Fruit fly (Drosophila melanogaster) whole organism, embryonic: ENCODE results near the gene mdu.

Experiments used
- Adf1 ChIP-seq: fragments of 200-800 bp; sonication (Bioruptor generic); IDR thresholded peaks from 2 replicates; pipeline ENCODE4 v1.3.6; 2022; ENCODE audit warnings: missing biosample characterization, missing genetic modification characterization
- Aef1 ChIP-seq: fragments of 200-800 bp; sonication (Bioruptor generic); IDR thresholded peaks from 3 replicates; pipeline ENCODE4 v1.3.6; 2022; ENCODE audit warnings: missing biosample characterization, missing genetic modification characterization
- B-H1 ChIP-seq: fragments of 200-800 bp; sonication (Bioruptor generic); IDR thresholded peaks from 3 replicates; pipeline ENCODE4 v1.3.6; 2022; ENCODE audit warnings: missing biosample characterization, missing genetic modification characterization
- CG1024 ChIP-seq: fragments of 200-800 bp; sonication (Bioruptor generic); IDR thresholded peaks from 2 replicates; pipeline ENCODE4 v1.3.6; 2022; ENCODE audit warnings: missing biosample characterization, missing genetic modification characterization
- CG10267 ChIP-seq: fragments of 200-800 bp; sonication (Bioruptor generic); optimal IDR thresholded peaks from 2 replicates; lab custom pipeline; 2018; ENCODE audit warnings: missing biosample characterization, mild to moderate bottlenecking, missing genetic modification characterization, moderate library complexity
- CG11456 ChIP-seq: fragments of 200-800 bp; sonication (Bioruptor generic); IDR thresholded peaks from 3 replicates; pipeline ENCODE4 v1.3.6; 2022; ENCODE audit warnings: missing biosample characterization, missing genetic modification characterization
- CG12071 ChIP-seq: fragments of 200-800 bp; sonication (Bioruptor generic); optimal IDR thresholded peaks from 3 replicates; lab custom pipeline; 2018; ENCODE audit warnings: missing biosample characterization, mild to moderate bottlenecking, missing genetic modification characterization
- CG1647 ChIP-seq: fragments of 200-800 bp; sonication (Bioruptor generic); optimal IDR thresholded peaks from 3 replicates; lab custom pipeline; 2016; ENCODE audit warnings: missing biosample characterization, missing genetic modification characterization
- CG17385 ChIP-seq: fragments of 200-800 bp; sonication (Bioruptor generic); optimal IDR thresholded peaks from 3 replicates; lab custom pipeline; 2018; ENCODE audit warnings: missing biosample characterization, mild to moderate bottlenecking, missing genetic modification characterization
- CG17912 ChIP-seq: fragments of 200-800 bp; sonication (Bioruptor generic); optimal IDR thresholded peaks from 2 replicates; lab custom pipeline; 2018; ENCODE audit warnings: missing biosample characterization, mild to moderate bottlenecking, missing genetic modification characterization
- CG1792 ChIP-seq: fragments of 200-800 bp; sonication (Bioruptor generic); optimal IDR thresholded peaks from 2 replicates; lab custom pipeline; 2016; ENCODE audit warnings: missing biosample characterization, missing genetic modification characterization
- CG1832 ChIP-seq: fragments of 200-800 bp; sonication (Bioruptor generic); optimal IDR thresholded peaks from 2 replicates; lab custom pipeline; 2017; ENCODE audit warnings: missing biosample characterization, mild to moderate bottlenecking, missing genetic modification characterization, inconsistent platforms
- CG2202 ChIP-seq: fragments of 200-800 bp; sonication (Bioruptor generic); optimal IDR thresholded peaks from 2 replicates; lab custom pipeline; 2018; ENCODE audit warnings: missing biosample characterization, mild to moderate bottlenecking, missing genetic modification characterization
- CG2678 ChIP-seq: fragments of 200-800 bp; sonication (Bioruptor generic); optimal IDR thresholded peaks from 3 replicates; lab custom pipeline; 2019; ENCODE audit warnings: missing biosample characterization, mild to moderate bottlenecking, missing genetic modification characterization, moderate library complexity
- CG2875 ChIP-seq: fragments of 200-800 bp; sonication (Bioruptor generic); optimal IDR thresholded peaks from 2 replicates; lab custom pipeline; 2017; ENCODE audit warnings: missing biosample characterization, mild to moderate bottlenecking, missing genetic modification characterization, missing genetic modification reagents
- CG2889 ChIP-seq: fragments of 200-800 bp; sonication (Bioruptor generic); IDR thresholded peaks from 3 replicates; pipeline ENCODE4 v1.3.6; 2022; ENCODE audit warnings: missing biosample characterization, missing genetic modification characterization
- CG30431 ChIP-seq: fragments of 200-800 bp; sonication (Bioruptor generic); optimal IDR thresholded peaks from 2 replicates; lab custom pipeline; 2017; ENCODE audit warnings: missing biosample characterization, missing genetic modification characterization
- CG6689 ChIP-seq: fragments of 200-800 bp; sonication (Bioruptor generic); IDR thresholded peaks from 2 replicates; pipeline ENCODE4 v1.3.6; 2022; ENCODE audit warnings: missing biosample characterization, missing genetic modification characterization
- CG6813 ChIP-seq: fragments of 200-800 bp; sonication (Bioruptor generic); optimal IDR thresholded peaks from 2 replicates; lab custom pipeline; 2017; ENCODE audit warnings: missing biosample characterization, missing genetic modification characterization, mild to moderate bottlenecking, moderate library complexity, missing genetic modification reagents
- CG7271 ChIP-seq: fragments of 200-800 bp; sonication (Bioruptor generic); optimal IDR thresholded peaks from 2 replicates; lab custom pipeline; 2018; ENCODE audit warnings: missing biosample characterization, mild to moderate bottlenecking, missing genetic modification characterization, moderate library complexity
- CG8478 ChIP-seq: fragments of >200 bp; optimal IDR thresholded peaks from 2 replicates; lab custom pipeline; 2018
- CkIIα-i1 ChIP-seq: fragments of 200-800 bp; sonication (Bioruptor generic); IDR thresholded peaks from 2 replicates; pipeline ENCODE4 v1.3.6; 2022; ENCODE audit warnings: missing biosample characterization, missing genetic modification characterization
- Deaf1 ChIP-seq: fragments of 200-800 bp; optimal IDR thresholded peaks from 3 replicates; lab custom pipeline; 2019; ENCODE audit warnings: missing biosample characterization, mild to moderate bottlenecking, missing genetic modification characterization, moderate library complexity
- Dll ChIP-seq: fragments of 200-800 bp; sonication (Bioruptor generic); IDR thresholded peaks from 4 replicates; pipeline ENCODE4 v1.3.6; 2022; ENCODE audit warnings: missing biosample characterization, missing genetic modification characterization; ENCODE audit not compliant: partially characterized antibody
- E2f2 ChIP-seq: fragments of 200-800 bp; sonication (Bioruptor generic); IDR thresholded peaks from 2 replicates; pipeline ENCODE4 v1.3.6; 2022; ENCODE audit warnings: missing biosample characterization, missing genetic modification characterization
- Fer2 ChIP-seq: fragments of 200-800 bp; sonication (Bioruptor generic); optimal IDR thresholded peaks from 2 replicates; lab custom pipeline; 2018; ENCODE audit warnings: missing biosample characterization, mild to moderate bottlenecking, missing genetic modification characterization, moderate library complexity
- Hr39 ChIP-seq: fragments of >200 bp; optimal IDR thresholded peaks from 2 replicates; lab custom pipeline; 2017
- Med ChIP-seq: fragments of 200-800 bp; sonication (Bioruptor generic); peaks from one replicate; lab custom pipeline; 2016; ENCODE audit warnings: missing biosample characterization, missing genetic modification characterization, mild to moderate bottlenecking, inconsistent platforms, moderate library complexity
- Sin3A ChIP-seq: fragments of >200 bp; optimal IDR thresholded peaks from 2 replicates; lab custom pipeline; 2018
- YL-1 ChIP-seq: fragments of 200-800 bp; sonication (Bioruptor generic); optimal IDR thresholded peaks from 3 replicates; lab custom pipeline; 2017; ENCODE audit warnings: missing biosample characterization, mild to moderate bottlenecking, missing genetic modification characterization
- ac ChIP-seq: fragments of 200-800 bp; sonication (Bioruptor generic); optimal IDR thresholded peaks from 3 replicates; lab custom pipeline; 2017; ENCODE audit warnings: missing biosample characterization, mild to moderate bottlenecking, missing genetic modification characterization
- ase ChIP-seq: fragments of 200-800 bp; sonication (Bioruptor generic); IDR thresholded peaks from 3 replicates; pipeline ENCODE4 v1.3.6; 2022; ENCODE audit warnings: missing biosample characterization, missing genetic modification characterization
- bsh ChIP-seq, 2 experiments: fragments of 200-800 bp; sonication (Bioruptor generic); optimal IDR thresholded peaks; 2 replicates each; lab custom pipeline; 2017 to 2018; ENCODE audit warnings: mild to moderate bottlenecking in 2 of 2, missing biosample characterization in 2 of 2, missing genetic modification characterization in 2 of 2, moderate library complexity in 1 of 2
- dpn ChIP-seq, 2 experiments: fragments of 200-800 bp; sonication (Bioruptor generic); optimal IDR thresholded peaks; 3 replicates each; lab custom pipeline; 2016; ENCODE audit warnings: missing biosample characterization in 2 of 2, missing genetic modification characterization in 2 of 2
- eve ChIP-seq, 2 experiments: fragments of >200 bp; optimal IDR thresholded peaks; 2 replicates each; lab custom pipeline; 2017; ENCODE audit warnings: missing biosample characterization in 2 of 2, missing genetic modification characterization in 2 of 2
- gfzf ChIP-seq: fragments of 200-800 bp; sonication (Bioruptor generic); optimal IDR thresholded peaks from 2 replicates; lab custom pipeline; 2016; ENCODE audit warnings: missing biosample characterization, mild to moderate bottlenecking, missing genetic modification characterization, moderate library complexity
- gro ChIP-seq: fragments of 200-800 bp; sonication (Bioruptor generic); optimal IDR thresholded peaks from 2 replicates; lab custom pipeline; 2016; ENCODE audit warnings: missing biosample characterization, missing genetic modification characterization
- hb ChIP-seq: fragments of 200-800 bp; sonication (Bioruptor generic); IDR thresholded peaks from 3 replicates; pipeline ENCODE4 v1.3.6; 2022; ENCODE audit warnings: missing biosample characterization, missing genetic modification characterization; ENCODE audit not compliant: partially characterized antibody
- jumu ChIP-seq: fragments of 200-800 bp; sonication (Bioruptor generic); optimal IDR thresholded peaks from 3 replicates; lab custom pipeline; 2016; ENCODE audit warnings: missing biosample characterization, missing genetic modification characterization
- kni ChIP-seq: fragments of 200-800 bp; sonication (Bioruptor generic); optimal IDR thresholded peaks from 3 replicates; lab custom pipeline; 2017; ENCODE audit warnings: mild to moderate bottlenecking, missing biosample characterization, missing genetic modification reagents, missing genetic modification characterization
- lov ChIP-seq, 2 experiments: fragments of 200-800 bp in 1 of 2; fragments of >200 bp in 1 of 2; sonication (Bioruptor generic) in 1 of 2; IDR thresholded peaks in 1 of 2; optimal IDR thresholded peaks in 1 of 2; 2 replicates in 1 of 2; 3 replicates in 1 of 2; pipeline versions ENCODE4 v1.3.6 to Lab custom; 2017 to 2022; ENCODE audit warnings: missing biosample characterization in 1 of 2, missing genetic modification characterization in 1 of 2
- mirr ChIP-seq: fragments of 200-800 bp; sonication (Bioruptor generic); optimal IDR thresholded peaks from 3 replicates; lab custom pipeline; 2018; ENCODE audit warnings: missing biosample characterization, mild to moderate bottlenecking, missing genetic modification characterization
- onecut ChIP-seq: fragments of 200-800 bp; sonication (Bioruptor generic); IDR thresholded peaks from 2 replicates; pipeline ENCODE4 v1.3.6; 2022; ENCODE audit warnings: missing biosample characterization, missing genetic modification characterization
- org-1 ChIP-seq: fragments of 200-800 bp; sonication (Bioruptor generic); optimal IDR thresholded peaks from 2 replicates; lab custom pipeline; 2017; ENCODE audit warnings: missing biosample characterization, missing genetic modification characterization
- otp ChIP-seq: fragments of 200-800 bp; sonication (Bioruptor generic); IDR thresholded peaks from 3 replicates; pipeline ENCODE4, ENCODE4 v1.3.6; 2022; ENCODE audit warnings: missing biosample characterization, missing genetic modification characterization
- sens-2 ChIP-seq: fragments of 200-800 bp; sonication (Bioruptor generic); IDR thresholded peaks from 2 replicates; pipeline ENCODE4 v1.3.6; 2022; ENCODE audit warnings: missing biosample characterization, missing genetic modification characterization
- slp2 ChIP-seq: fragments of 200-800 bp; sonication (Bioruptor generic); optimal IDR thresholded peaks from 2 replicates; lab custom pipeline; 2016; ENCODE audit warnings: missing biosample characterization, missing genetic modification characterization
- so ChIP-seq: fragments of 200-800 bp; sonication (Bioruptor generic); IDR thresholded peaks from 3 replicates; pipeline ENCODE4 v1.3.6; 2022; ENCODE audit warnings: missing biosample characterization, missing genetic modification characterization
- sug ChIP-seq: fragments of 200-800 bp; optimal IDR thresholded peaks from 2 replicates; lab custom pipeline; 2019; ENCODE audit warnings: missing biosample characterization, mild to moderate bottlenecking, missing genetic modification characterization, moderate library complexity
- wek ChIP-seq: fragments of 200-800 bp; sonication (Bioruptor generic); optimal IDR thresholded peaks from 3 replicates; lab custom pipeline; 2018; ENCODE audit warnings: missing biosample characterization, mild to moderate bottlenecking, missing genetic modification characterization, moderate library complexity
- yki ChIP-seq: fragments of >200 bp; optimal IDR thresholded peaks from 3 replicates; lab custom pipeline; 2018

Gene mdu

dm6 chrX:12473953-12474468 lies 23.0 kb upstream of the mdu start (continued):
- TF ChIP-seq CG1024 (GFP tag; lab: Robert Waterston, UW) (no peak), Sin3A (lab: Kevin White, UChicago) (no peak), Aef1 (GFP tag; lab: Robert Waterston, UW) (peak; percentile 72), B-H1 (peak; percentile 66), hb (no peak), CG17912 (GFP tag; lab: Kevin White, UChicago) (no peak), sens-2 (GFP tag; lab: Robert Waterston, UW) (peak; percentile 47; the same call in 1 of the 2 replicates), yki (no peak), YL-1 (GFP tag; lab: Kevin White, UChicago) (peak; percentile 34), so (GFP tag; lab: Robert Waterston, UW) (peak; percentile 82), CG12071 (GFP tag; lab: Kevin White, UChicago) (no peak), CG10267 (tag; lab: Kevin White, UChicago) (peak; percentile 72), jumu (no peak), Dll (no peak), Fer2 (peak; percentile 63), CkIIα-i1 (GFP tag; lab: Robert Waterston, UW) (no peak), CG30431 (GFP tag; lab: Kevin White, UChicago) (peak; percentile 42), slp2 (GFP tag; lab: Kevin White, UChicago) (peak; percentile 23), bsh (GFP tag; optimal IDR thresholded peaks at IDR 0.05; lab: Kevin White, UChicago) (peak in 1 of 2 experiments; percentile 80), E2f2 (GFP tag; lab: Robert Waterston, UW) (peak; percentile 45; the same call in 1 of the 2 replicates), sug (tag; lab: Kevin White, UChicago) (peak; percentile 83), CG6689 (peak; percentile 81), eve (GFP tag; optimal IDR thresholded peaks at IDR 0.05; lab: Kevin White, UChicago) (no peak), ase (GFP tag; lab: Robert Waterston, UW) (0 out of 3 replicates have a peak, but pooled peaks have one; percentile 28), otp (0 out of 3 replicates have a peak, but pooled peaks have one; percentile 15), gro (GFP tag; lab: Kevin White, UChicago) (peak; percentile 47), CG1832 (GFP tag; lab: Kevin White, UChicago) (no peak), CG17385 (GFP tag; lab: Kevin White, UChicago) (peak; percentile 68), Med (GFP tag; lab: Kevin White, UChicago) (peak; percentile 81), CG1647 (GFP tag; lab: Kevin White, UChicago) (no peak), dpn (GFP tag; optimal IDR thresholded peaks at IDR 0.05; lab: Kevin White, UChicago) (peak; percentile 4 to 70), kni (GFP tag; lab: Kevin White, UChicago) (no peak), CG7271 (tag; lab: Kevin White, UChicago) (no peak), CG2678 (peak; percentile 93), CG11456 (GFP tag; lab: Robert Waterston, UW) (0 out of 3 replicates have a peak, but pooled peaks have one; percentile 23), CG6813 (peak; percentile 45), ac (GFP tag; lab: Kevin White, UChicago) (no peak), Deaf1 (tag; lab: Kevin White, UChicago) (peak; percentile 70), Adf1 (GFP tag; lab: Robert Waterston, UW) (peak; percentile 31; the same call in 1 of the 2 replicates), CG1792 (no peak), onecut (0 out of 2 replicates have a peak, but pooled peaks have one; percentile 30), lov (optimal IDR thresholded peaks at IDR 0.05; lab: Kevin White, UChicago) (no peak), lov (GFP tag; IDR thresholded peaks at IDR 0.05; lab: Robert Waterston, UW) (no peak), CG2202 (no peak), wek (GFP tag; lab: Kevin White, UChicago) (no peak), gfzf (GFP tag; lab: Kevin White, UChicago) (no peak), CG2889 (GFP tag; lab: Robert Waterston, UW) (peak; percentile 46; the same call in 1 of the 3 replicates), mirr (GFP tag; lab: Kevin White, UChicago) (peak; percentile 90), org-1 (GFP tag; lab: Kevin White, UChicago) (peak; percentile 63), Hr39 (lab: Kevin White, UChicago) (no peak), CG8478 (no peak), CG2875 (peak; percentile 50)
